Worm (Caenorhabditis elegans) whole organism, L1 larva: ENCODE measurements around the gene F35C11.7.

Experiments used
- C04F5.9 ChIP-seq: sonication (generic microtip); optimal IDR thresholded peaks from 2 replicates; lab custom pipeline; 2016; ENCODE audit warnings: missing genetic modification characterization, missing compliant biosample characterization
- C16A3.4 ChIP-seq: fragments of 150-350 bp; optimal IDR thresholded peaks from 2 replicates; lab custom pipeline; 2014; ENCODE audit warnings: missing biosample characterization, missing genetic modification characterization
- Y116A8C.19 ChIP-seq: sonication (generic microtip); optimal IDR thresholded peaks from 2 replicates; lab custom pipeline; 2016; ENCODE audit warnings: missing compliant biosample characterization, missing genetic modification characterization, borderline replicate concordance
- aha-1 ChIP-seq: fragments of 150-350 bp; optimal IDR thresholded peaks from 2 replicates; lab custom pipeline; 2014; ENCODE audit warnings: missing biosample characterization, missing genetic modification characterization
- alr-1 ChIP-seq: fragments of 200-800 bp; sonication (Bioruptor generic); optimal IDR thresholded peaks from 2 replicates; lab custom pipeline; 2018; ENCODE audit warnings: borderline replicate concordance, mild to moderate bottlenecking, missing genetic modification characterization, missing compliant biosample characterization
- ama-1 ChIP-seq: fragments of 150-350 bp; optimal IDR thresholded peaks from 2 replicates; lab custom pipeline; 2014
- blmp-1 ChIP-seq: fragments of 150-350 bp; optimal IDR thresholded peaks from 2 replicates; lab custom pipeline; 2014; ENCODE audit warnings: missing biosample characterization, missing genetic modification characterization
- ceh-8 ChIP-seq: fragments of 200-800 bp; sonication (Bioruptor generic); optimal IDR thresholded peaks from 2 replicates; lab custom pipeline; 2018; ENCODE audit warnings: mild to moderate bottlenecking, missing genetic modification characterization, moderate library complexity, missing compliant biosample characterization
- ceh-82 ChIP-seq, 3 experiments: fragments of 150-350 bp in 1 of 3; sonication (generic microtip) in 2 of 3; optimal IDR thresholded peaks; 2 replicates each; lab custom pipeline; 2014 to 2017; ENCODE audit warnings: missing biosample characterization in 3 of 3, missing genetic modification characterization in 3 of 3
- ceh-90 ChIP-seq: sonication (generic microtip); optimal IDR thresholded peaks from 2 replicates; lab custom pipeline; 2016; ENCODE audit warnings: missing genetic modification characterization, missing compliant biosample characterization
- ces-1 ChIP-seq: fragments of 150-350 bp; optimal IDR thresholded peaks from 2 replicates; lab custom pipeline; 2014; ENCODE audit warnings: missing biosample characterization, missing genetic modification reagents, missing genetic modification characterization
- efl-1 ChIP-seq, 4 experiments: fragments of 150-350 bp; optimal IDR thresholded peaks in 3 of 4; peaks in 1 of 4; 1 replicate in 1 of 4; 2 replicates in 3 of 4; lab custom pipeline; 2014; ENCODE audit warnings: missing biosample characterization in 2 of 4, missing genetic modification characterization in 2 of 4, missing genetic modification reagents in 2 of 4
- efl-3 ChIP-seq: fragments of 200-800 bp; sonication (Bioruptor generic); optimal IDR thresholded peaks from 2 replicates; lab custom pipeline; 2018; ENCODE audit warnings: mild to moderate bottlenecking, missing genetic modification characterization, missing compliant biosample characterization
- egl-13 ChIP-seq: sonication (generic microtip); optimal IDR thresholded peaks from 2 replicates; lab custom pipeline; 2016; ENCODE audit warnings: missing genotype, missing genetic modification reagents, missing genetic modification characterization, missing compliant biosample characterization
- elt-2 ChIP-seq: sonication (generic microtip); optimal IDR thresholded peaks from 2 replicates; lab custom pipeline; 2016; ENCODE audit warnings: missing genetic modification characterization, mild to moderate bottlenecking, inconsistent platforms, missing compliant biosample characterization, missing genetic modification reagents
- elt-3 ChIP-seq, 6 experiments: fragments of 150-350 bp in 1 of 6; sonication (generic microtip); optimal IDR thresholded peaks; 2 replicates each; lab custom pipeline; 2017 to 2018; ENCODE audit warnings: missing biosample characterization in 6 of 6, missing genetic modification characterization in 6 of 6, inconsistent platforms in 1 of 6
- fkh-10 ChIP-seq: sonication (generic microtip); optimal IDR thresholded peaks from 2 replicates; lab custom pipeline; 2017; ENCODE audit warnings: missing biosample characterization, missing genetic modification reagents, missing genetic modification characterization
- fkh-4 ChIP-seq: sonication (generic microtip); optimal IDR thresholded peaks from 2 replicates; lab custom pipeline; 2016; ENCODE audit warnings: missing compliant biosample characterization, missing genetic modification characterization, borderline replicate concordance
- fkh-8 ChIP-seq: sonication (generic microtip); optimal IDR thresholded peaks from 2 replicates; lab custom pipeline; 2016; ENCODE audit warnings: mild to moderate bottlenecking, missing genetic modification characterization, missing compliant biosample characterization
- fos-1 ChIP-seq: fragments of 150-350 bp; optimal IDR thresholded peaks from 2 replicates; lab custom pipeline; 2014; ENCODE audit warnings: missing biosample characterization, missing genetic modification characterization
- grh-1 ChIP-seq: fragments of 200-800 bp; sonication (Bioruptor generic); IDR thresholded peaks from 2 replicates; pipeline ENCODE4 v1.3.6; 2022; ENCODE audit warnings: missing genetic modification reagents, missing genetic modification characterization, missing compliant biosample characterization
- hlh-17 ChIP-seq: fragments of 200-800 bp; sonication (Bioruptor generic); optimal IDR thresholded peaks from 2 replicates; lab custom pipeline; 2018; ENCODE audit warnings: missing genetic modification characterization, mild to moderate bottlenecking, missing compliant biosample characterization, moderate library complexity, borderline replicate concordance
- hlh-4 ChIP-seq: sonication (generic microtip); optimal IDR thresholded peaks from 2 replicates; lab custom pipeline; 2016; ENCODE audit warnings: mild to moderate bottlenecking, missing genetic modification characterization, missing compliant biosample characterization
- jun-1 ChIP-seq: fragments of 150-350 bp; optimal IDR thresholded peaks from 2 replicates; lab custom pipeline; 2014; ENCODE audit warnings: missing biosample characterization, missing genetic modification reagents, missing genetic modification characterization
- lin-13 ChIP-seq: fragments of 150-350 bp; optimal IDR thresholded peaks from 2 replicates; lab custom pipeline; 2014; ENCODE audit warnings: missing biosample characterization, missing genetic modification reagents, missing genetic modification characterization
- lin-15B ChIP-seq: fragments of 150-350 bp; sonication (generic microtip); optimal IDR thresholded peaks from 3 replicates; lab custom pipeline; 2014; ENCODE audit warnings: missing biosample characterization, missing genetic modification characterization
- lin-35 ChIP-seq, 2 experiments: fragments of 150-350 bp; optimal IDR thresholded peaks; 2 replicates each; lab custom pipeline; 2014; ENCODE audit warnings: missing biosample characterization in 2 of 2, missing genetic modification characterization in 2 of 2, missing genetic modification reagents in 2 of 2
- lin-39 ChIP-seq: fragments of 150-350 bp; optimal IDR thresholded peaks from 2 replicates; lab custom pipeline; 2014; ENCODE audit warnings: missing biosample characterization, missing genetic modification reagents, missing genetic modification characterization
- lir-3 ChIP-seq: sonication (generic microtip); optimal IDR thresholded peaks from 2 replicates; lab custom pipeline; 2016; ENCODE audit warnings: mild to moderate bottlenecking, missing genetic modification characterization, moderate library complexity, missing compliant biosample characterization; ENCODE audit not compliant: poor library complexity
- lsy-2 ChIP-seq, 2 experiments: fragments of 150-350 bp; optimal IDR thresholded peaks; 2 replicates each; lab custom pipeline; 2014; ENCODE audit warnings: missing biosample characterization in 2 of 2, missing genetic modification characterization in 2 of 2
- mab-9 ChIP-seq: fragments of 200-800 bp; sonication (Bioruptor generic); IDR thresholded peaks from 2 replicates; pipeline ENCODE4 v1.3.6; 2022; ENCODE audit warnings: missing genetic modification reagents, missing genetic modification characterization, missing compliant biosample characterization
- mef-2 ChIP-seq: fragments of 150-350 bp; optimal IDR thresholded peaks from 2 replicates; lab custom pipeline; 2014; ENCODE audit warnings: missing biosample characterization, missing genetic modification characterization
- mep-1 ChIP-seq: fragments of 150-350 bp; optimal IDR thresholded peaks from 2 replicates; lab custom pipeline; 2014; ENCODE audit warnings: missing biosample characterization, missing genetic modification characterization
- nhr-28 ChIP-seq: fragments of 150-350 bp; optimal IDR thresholded peaks from 2 replicates; lab custom pipeline; 2014; ENCODE audit warnings: missing biosample characterization, missing genetic modification characterization
- nhr-47 ChIP-seq: sonication (generic microtip); optimal IDR thresholded peaks from 2 replicates; lab custom pipeline; 2016; ENCODE audit warnings: mild to moderate bottlenecking, missing genetic modification characterization, moderate library complexity, missing compliant biosample characterization
- nhr-71 ChIP-seq: sonication (generic microtip); optimal IDR thresholded peaks from 2 replicates; lab custom pipeline; 2016; ENCODE audit warnings: mild to moderate bottlenecking, missing genetic modification characterization, moderate library complexity, missing compliant biosample characterization
- nhr-77 ChIP-seq: fragments of 150-350 bp; optimal IDR thresholded peaks from 2 replicates; lab custom pipeline; 2014; ENCODE audit warnings: missing biosample characterization, missing genetic modification characterization
- pag-3 ChIP-seq: sonication (generic microtip); optimal IDR thresholded peaks from 2 replicates; lab custom pipeline; 2017; ENCODE audit warnings: missing genetic modification characterization, mild to moderate bottlenecking, missing compliant biosample characterization, antibody characterized with exemption, borderline replicate concordance; ENCODE audit not compliant: insufficient read depth
- pax-3 ChIP-seq: fragments of 200-800 bp; sonication (Bioruptor generic); optimal IDR thresholded peaks from 2 replicates; lab custom pipeline; 2018; ENCODE audit warnings: mild to moderate bottlenecking, missing genetic modification characterization, moderate library complexity, missing compliant biosample characterization
- pqm-1 ChIP-seq: sonication (generic microtip); optimal IDR thresholded peaks from 3 replicates; lab custom pipeline; 2017; ENCODE audit warnings: missing biosample characterization, missing genetic modification characterization
- skn-1 ChIP-seq: fragments of 150-350 bp; optimal IDR thresholded peaks from 2 replicates; lab custom pipeline; 2014; ENCODE audit warnings: missing biosample characterization, missing genetic modification characterization
- sox-4 ChIP-seq: sonication (generic microtip); optimal IDR thresholded peaks from 2 replicates; lab custom pipeline; 2016; ENCODE audit warnings: missing genetic modification characterization, missing compliant biosample characterization
- sptf-1 ChIP-seq: fragments of 150-350 bp; optimal IDR thresholded peaks from 2 replicates; lab custom pipeline; 2014; ENCODE audit warnings: missing biosample characterization, missing genetic modification characterization
- sup-37 ChIP-seq: fragments of 200-800 bp; sonication (Bioruptor generic); optimal IDR thresholded peaks from 2 replicates; lab custom pipeline; 2018; ENCODE audit warnings: mild to moderate bottlenecking, missing genetic modification characterization, missing compliant biosample characterization
- swsn-7 ChIP-seq: sonication (generic microtip); optimal IDR thresholded peaks from 2 replicates; lab custom pipeline; 2016; ENCODE audit warnings: missing genetic modification characterization, missing compliant biosample characterization
- tlp-1 ChIP-seq: fragments of 150-350 bp; optimal IDR thresholded peaks from 2 replicates; lab custom pipeline; 2014; ENCODE audit warnings: missing biosample characterization, missing genetic modification characterization
- unc-30 ChIP-seq: sonication (generic microtip); optimal IDR thresholded peaks from 2 replicates; lab custom pipeline; 2017; ENCODE audit warnings: missing biosample characterization, missing genetic modification characterization
- unc-62 ChIP-seq: fragments of 150-350 bp; optimal IDR thresholded peaks from 2 replicates; lab custom pipeline; 2014; ENCODE audit warnings: missing biosample characterization, missing genetic modification reagents, missing genetic modification characterization
- unc-98 ChIP-seq: fragments of 200-800 bp; sonication (Bioruptor generic); IDR thresholded peaks from 2 replicates; pipeline ENCODE4 v1.3.6; 2022; ENCODE audit warnings: missing genetic modification characterization, missing compliant biosample characterization
- vab-15 ChIP-seq: sonication (generic microtip); optimal IDR thresholded peaks from 2 replicates; lab custom pipeline; 2017; ENCODE audit warnings: missing genotype, mild to moderate bottlenecking, missing genetic modification characterization, missing compliant biosample characterization
- xbp-1 ChIP-seq: sonication (generic microtip); optimal IDR thresholded peaks from 2 replicates; lab custom pipeline; 2016; ENCODE audit warnings: missing genetic modification characterization, missing compliant biosample characterization
- zag-1 ChIP-seq: fragments of 150-350 bp; optimal IDR thresholded peaks from 2 replicates; lab custom pipeline; 2014; ENCODE audit warnings: missing biosample characterization, missing genetic modification characterization
- ztf-4 ChIP-seq: fragments of 150-350 bp; optimal IDR thresholded peaks from 2 replicates; lab custom pipeline; 2014; ENCODE audit warnings: missing biosample characterization, missing genetic modification characterization

Gene F35C11.7

DNA sequence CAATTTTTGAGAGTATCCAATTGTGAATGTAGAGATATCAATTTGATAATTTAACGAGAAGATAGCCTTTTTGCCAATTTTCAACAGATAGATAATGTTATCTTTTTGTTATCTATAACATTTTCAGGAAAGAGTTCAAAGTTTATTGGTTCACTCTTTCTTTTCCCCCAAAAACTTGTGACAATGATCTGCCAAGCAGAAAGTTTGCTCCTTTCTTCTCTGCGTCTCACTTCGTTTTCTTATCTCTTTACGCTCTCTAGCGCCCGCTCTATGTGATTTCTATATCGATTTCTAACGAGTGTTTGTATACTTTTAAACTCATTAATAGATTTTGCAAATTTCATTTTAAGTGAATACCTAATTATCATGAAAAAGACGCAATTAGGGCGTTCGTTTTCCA is 29.6 kb upstream of the F35C11.7 start:
- no peak for TF ChIP-seq C04F5.9 (tag; lab: Kevin White, UChicago)
- no peak for TF ChIP-seq ceh-90 (tag; lab: Kevin White, UChicago)
- no peak for TF ChIP-seq egl-13 (tag; lab: Kevin White, UChicago)
- no peak for TF ChIP-seq efl-3 (GFP tag; lab: Kevin White, UChicago)
- no peak for TF ChIP-seq nhr-77 (tag; lab: Kevin White, UChicago)
- no peak for TF ChIP-seq sup-37
- no peak for TF ChIP-seq unc-30 (tag; lab: Kevin White, UChicago)
- no peak for TF ChIP-seq xbp-1 (tag; lab: Kevin White, UChicago)
- no peak for TF ChIP-seq mab-9 (GFP tag; lab: Robert Waterston, UW)
- TF ChIP-seq ceh-8 (GFP tag; lab: Kevin White, UChicago) = no peak
- peak; percentile 23 for TF ChIP-seq blmp-1 (tag; lab: Kevin White, UChicago)
- no peak for TF ChIP-seq elt-3 (tag; optimal IDR thresholded peaks at IDR 0.05; lab: Kevin White, UChicago)
- no peak for TF ChIP-seq ama-1 (lab: Kevin White, UChicago)
- no peak for TF ChIP-seq aha-1 (tag; lab: Kevin White, UChicago)
- no peak for TF ChIP-seq skn-1
- peak in 1 of 2 experiments; percentile 41 for TF ChIP-seq lsy-2 (tag; optimal IDR thresholded peaks at IDR 0.05; lab: Kevin White, UChicago)
- TF ChIP-seq zag-1 (tag; lab: Kevin White, UChicago) = no peak
- TF ChIP-seq hlh-17 (GFP tag; lab: Kevin White, UChicago) = no peak
- no peak for TF ChIP-seq lir-3 (tag; lab: Kevin White, UChicago)
- no peak for TF ChIP-seq Y116A8C.19 (tag; lab: Kevin White, UChicago)
- no peak for TF ChIP-seq nhr-47
- no peak for TF ChIP-seq C16A3.4 (tag; lab: Kevin White, UChicago)
- TF ChIP-seq ztf-4 (tag; lab: Kevin White, UChicago) = no peak
- TF ChIP-seq hlh-4 (tag; lab: Kevin White, UChicago) = no peak
- TF ChIP-seq ces-1 = no peak
- no peak for TF ChIP-seq unc-62
- no peak for TF ChIP-seq sptf-1 (tag; lab: Kevin White, UChicago)
- TF ChIP-seq unc-98 (GFP tag; lab: Robert Waterston, UW) = no peak
- no peak for TF ChIP-seq tlp-1 (tag; lab: Kevin White, UChicago)
- no peak for TF ChIP-seq mef-2 (tag; lab: Kevin White, UChicago)
- TF ChIP-seq nhr-28 (tag; lab: Kevin White, UChicago) = no peak
- peak; percentile 93 for TF ChIP-seq elt-2 (tag; lab: Kevin White, UChicago)
- no peak for TF ChIP-seq ceh-82 (tag; optimal IDR thresholded peaks at IDR 0.05; lab: Kevin White, UChicago)
- TF ChIP-seq efl-1 (optimal IDR thresholded peaks at IDR 0.05; lab: Kevin White, UChicago) = peak in 1 of 2 experiments; percentile 1
- TF ChIP-seq efl-1 (GFP tag; optimal IDR thresholded peaks at IDR 0.05 in 1 of 2; lab: Kevin White, UChicago) = no peak
- TF ChIP-seq lin-13 (GFP tag; lab: Kevin White, UChicago) = no peak
- TF ChIP-seq lin-15B (tag; lab: Kevin White, UChicago) = no peak
- no peak for TF ChIP-seq pag-3
- peak; percentile 42 for TF ChIP-seq nhr-71 (tag; lab: Kevin White, UChicago)
- no peak for TF ChIP-seq pax-3 (tag; lab: Kevin White, UChicago)
- TF ChIP-seq fos-1 = no peak
- no peak for TF ChIP-seq sox-4 (tag; lab: Kevin White, UChicago)
- no peak for TF ChIP-seq fkh-10 (GFP tag; lab: Kevin White, UChicago)
- TF ChIP-seq alr-1 (tag; lab: Kevin White, UChicago) = no peak
- no peak for TF ChIP-seq grh-1 (GFP tag; lab: Robert Waterston, UW)
- no peak for TF ChIP-seq swsn-7 (tag; lab: Kevin White, UChicago)
- TF ChIP-seq lin-35 (GFP tag; optimal IDR thresholded peaks at IDR 0.05; lab: Kevin White, UChicago) = peak in 1 of 2 experiments; percentile 16
- TF ChIP-seq fkh-4 = no peak
- TF ChIP-seq jun-1 (tag; lab: Kevin White, UChicago) = no peak
- TF ChIP-seq pqm-1 (tag; lab: Kevin White, UChicago) = peak; percentile 10
- TF ChIP-seq vab-15 (tag; lab: Kevin White, UChicago) = no peak
- TF ChIP-seq lin-39 (tag; lab: Kevin White, UChicago) = no peak
- no peak for TF ChIP-seq fkh-8 (tag; lab: Kevin White, UChicago)
- peak; percentile 40 for TF ChIP-seq mep-1
